Worm (Caenorhabditis elegans) whole organism, L4 larva: ENCODE results near the gene C26H9A.3.

Experiments
- F49E8.2 ChIP-seq: sonication (generic microtip); optimal IDR thresholded peaks from 2 replicates; lab custom pipeline; 2016; ENCODE audit warnings: missing compliant biosample characterization, mild to moderate bottlenecking, missing genetic modification characterization, borderline replicate concordance
- aly-2 ChIP-seq: sonication (generic microtip); optimal IDR thresholded peaks from 2 replicates; lab custom pipeline; 2018; ENCODE audit warnings: missing biosample characterization, missing genetic modification characterization
- ceh-44 ChIP-seq: fragments of 200-800 bp; sonication (Bioruptor generic); IDR thresholded peaks from 2 replicates; pipeline ENCODE4 v1.3.6; 2022; ENCODE audit warnings: missing genetic modification reagents, missing genetic modification characterization, missing compliant biosample characterization
- dpl-1 ChIP-seq: fragments of 150-350 bp; optimal IDR thresholded peaks from 2 replicates; lab custom pipeline; 2014; ENCODE audit warnings: missing biosample characterization, missing genetic modification reagents, missing genetic modification characterization
- fos-1 ChIP-seq: fragments of 150-350 bp; optimal IDR thresholded peaks from 2 replicates; lab custom pipeline; 2014; ENCODE audit warnings: missing biosample characterization, missing genetic modification characterization
- lsy-2 ChIP-seq, 2 experiments: fragments of 150-350 bp in 1 of 2; sonication (generic microtip) in 1 of 2; optimal IDR thresholded peaks; 2 replicates each; lab custom pipeline; 2014 to 2017; ENCODE audit warnings: missing biosample characterization in 2 of 2, missing genetic modification characterization in 2 of 2
- nhr-237 ChIP-seq: sonication (generic microtip); optimal IDR thresholded peaks from 2 replicates; lab custom pipeline; 2017; ENCODE audit warnings: missing biosample characterization, missing genetic modification characterization
- nhr-28 ChIP-seq: fragments of 150-350 bp; optimal IDR thresholded peaks from 2 replicates; lab custom pipeline; 2014; ENCODE audit warnings: missing biosample characterization, missing genetic modification characterization
- nhr-6 ChIP-seq: fragments of 150-350 bp; optimal IDR thresholded peaks from 2 replicates; lab custom pipeline; 2014; ENCODE audit warnings: missing biosample characterization, missing genetic modification characterization
- pha-4 ChIP-seq, 2 experiments: fragments of 150-350 bp in 1 of 2; fragments of 200-800 bp in 1 of 2; sonication (Bioruptor generic) in 1 of 2; IDR thresholded peaks in 1 of 2; optimal IDR thresholded peaks in 1 of 2; 2 replicates each; pipeline versions ENCODE4 v1.3.6 to Lab custom; 2014 to 2022; ENCODE audit warnings: missing genetic modification characterization in 2 of 2, missing genetic modification reagents in 2 of 2, missing biosample characterization in 1 of 2, missing compliant biosample characterization in 1 of 2
- skn-1 ChIP-seq: fragments of 150-350 bp; optimal IDR thresholded peaks from 2 replicates; lab custom pipeline; 2014; ENCODE audit warnings: missing biosample characterization, missing genetic modification characterization
- unc-62 ChIP-seq, 3 experiments: fragments of 150-350 bp in 1 of 3; sonication (generic microtip); optimal IDR thresholded peaks in 2 of 3; peaks in 1 of 3; 1 replicate in 1 of 3; 2 replicates in 2 of 3; lab custom pipeline; 2014 to 2017; ENCODE audit warnings: missing biosample characterization in 3 of 3, missing genetic modification characterization in 3 of 3, missing genetic modification reagents in 3 of 3, missing genotype in 1 of 3

DNA sequence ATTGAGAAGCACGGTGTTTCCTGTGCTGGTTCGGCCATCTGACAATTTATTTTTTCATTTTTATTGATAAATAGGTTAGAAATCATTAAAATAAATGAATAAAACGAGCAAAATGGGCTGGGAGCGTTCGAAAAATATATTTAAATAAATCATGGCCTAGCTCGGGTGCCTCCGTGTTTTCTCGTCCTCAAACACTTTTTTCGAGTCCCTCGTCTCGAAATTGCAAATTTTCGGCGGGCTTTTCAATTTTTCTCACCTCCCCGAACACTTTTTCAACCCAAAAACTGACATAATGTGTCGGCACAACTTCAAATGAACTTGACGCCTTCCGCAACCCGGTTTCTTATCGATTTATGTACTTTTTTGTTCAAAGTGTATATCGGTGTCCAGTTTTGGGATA lies 45.1 kb upstream of the C26H9A.3 start, which contains the start of gene prmt-9:
- TF ChIP-seq fos-1: no peak
- no peak for TF ChIP-seq skn-1 (tag; lab: Kevin White, UChicago)
- TF ChIP-seq lsy-2 (tag; optimal IDR thresholded peaks at IDR 0.05; lab: Kevin White, UChicago): peak in 1 of 2 experiments; percentile 16
- TF ChIP-seq dpl-1 (GFP tag; lab: Kevin White, UChicago): peak; percentile 68
- no peak for TF ChIP-seq aly-2
- no peak for TF ChIP-seq ceh-44
- TF ChIP-seq nhr-237 (tag; lab: Kevin White, UChicago): no peak
- no peak for TF ChIP-seq nhr-6 (tag; lab: Kevin White, UChicago)
- TF ChIP-seq unc-62 (GFP tag; optimal IDR thresholded peaks at IDR 0.05 in 1 of 2; lab: Kevin White, UChicago): no peak
- TF ChIP-seq unc-62 (tag; optimal IDR thresholded peaks at IDR 0.05; lab: Kevin White, UChicago): no peak
- no peak for TF ChIP-seq pha-4 (GFP tag; IDR thresholded peaks at IDR 0.05; lab: Robert Waterston, UW)
- TF ChIP-seq pha-4 (tag; optimal IDR thresholded peaks at IDR 0.05; lab: Kevin White, UChicago): no peak
- no peak for TF ChIP-seq F49E8.2 (tag; lab: Kevin White, UChicago)
- TF ChIP-seq nhr-28 (tag; lab: Kevin White, UChicago): no peak
